Fruit fly (Drosophila melanogaster): ENCODE data around the gene CG3402.

- TF ChIP-seq psq (optimal IDR thresholded peaks at IDR 0.05) = no peak
- no peak for TF ChIP-seq Dll (optimal IDR thresholded peaks at IDR 0.05)
- TF ChIP-seq CG8478 (optimal IDR thresholded peaks at IDR 0.05) = no peak
- no peak for TF ChIP-seq usp (GFP tag; optimal IDR thresholded peaks at IDR 0.05)
Observed at dm6 chr3L:609163-609562, 43.5 kb downstream of the CG3402 start.
